Worm (Caenorhabditis elegans): ENCODE data around the gene ncx-1.

Gene ncx-1

DNA sequence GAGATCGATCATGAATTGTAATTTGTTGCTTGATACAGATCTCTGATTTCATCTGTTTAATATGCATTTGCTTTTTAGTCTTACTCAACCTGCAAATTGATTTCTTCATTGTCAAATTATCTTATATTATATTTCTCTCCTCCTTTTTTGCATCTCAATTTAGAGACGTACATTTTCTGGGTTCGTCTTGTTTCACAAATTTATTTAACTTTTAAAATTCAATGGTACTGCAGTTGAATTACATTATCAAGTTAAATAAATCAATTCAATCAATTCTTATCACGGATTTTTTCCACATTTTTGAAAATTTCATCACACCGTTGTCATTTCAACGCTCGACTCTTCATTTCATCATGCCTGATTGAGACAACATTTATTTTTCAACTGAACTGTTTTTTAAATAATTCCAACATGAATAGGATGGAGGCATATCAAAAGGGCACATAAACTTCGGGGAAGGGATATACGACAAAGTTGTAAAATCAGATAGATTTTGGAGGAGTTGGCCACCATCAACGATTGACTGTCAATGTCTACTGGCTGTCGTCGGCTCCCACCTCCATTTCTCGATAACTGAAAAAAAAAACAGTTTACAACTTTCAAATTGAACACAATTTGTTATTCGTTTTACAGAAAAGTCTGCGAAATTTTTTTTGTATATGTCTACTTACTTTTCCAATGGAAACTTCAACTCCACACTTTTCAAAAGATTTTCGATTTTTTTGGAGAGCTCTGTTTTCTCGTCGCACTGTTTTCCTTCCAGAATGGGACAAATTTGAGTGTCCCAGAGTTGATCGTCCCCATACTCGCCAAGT lies 42.0 kb upstream of the ncx-1 start (continued):
- TF ChIP-seq F10E7.11 (tag; optimal IDR thresholded peaks at IDR 0.05): no peak
- TF ChIP-seq lin-40 (tag; optimal IDR thresholded peaks at IDR 0.05): no peak
- TF ChIP-seq let-607 (tag; optimal IDR thresholded peaks at IDR 0.05): no peak
- no peak for TF ChIP-seq ztf-6 (GFP tag; IDR thresholded peaks at IDR 0.05)
- no peak for TF ChIP-seq ztf-3 (GFP tag; optimal IDR thresholded peaks at IDR 0.05)
- TF ChIP-seq athp-1 (tag; optimal IDR thresholded peaks at IDR 0.05): no peak
- TF ChIP-seq efl-1 (GFP tag; optimal IDR thresholded peaks at IDR 0.05): no peak
- TF ChIP-seq F57A8.1 (GFP tag; optimal IDR thresholded peaks at IDR 0.05): no peak
- TF ChIP-seq attf-6 (GFP tag; IDR thresholded peaks at IDR 0.05): no peak
- no peak for TF ChIP-seq sdz-38 (tag; optimal IDR thresholded peaks at IDR 0.05)
- TF ChIP-seq nhr-27 (tag; optimal IDR thresholded peaks at IDR 0.05): no peak
- TF ChIP-seq snpc-4 (GFP tag; optimal IDR thresholded peaks at IDR 0.05): no peak
- TF ChIP-seq snpc-4 (tag; optimal IDR thresholded peaks at IDR 0.05): peak in 1 of 4 experiments; percentile 34
- no peak for TF ChIP-seq ztf-26 (tag; optimal IDR thresholded peaks at IDR 0.05)
- no peak for TF ChIP-seq nhr-120 (GFP tag; IDR thresholded peaks at IDR 0.05)
- no peak for TF ChIP-seq T07F8.4 (tag; optimal IDR thresholded peaks at IDR 0.05)
- peak; percentile 16 for TF ChIP-seq nhr-80 (tag; optimal IDR thresholded peaks at IDR 0.05)
- TF ChIP-seq hsf-1 (GFP tag; IDR thresholded peaks at IDR 0.05): no peak
- TF ChIP-seq him-1 (tag; optimal IDR thresholded peaks at IDR 0.05): no peak
- no peak for TF ChIP-seq sptf-2 (GFP tag; optimal IDR thresholded peaks at IDR 0.05)
- no peak for TF ChIP-seq ceh-27 (GFP tag; optimal IDR thresholded peaks at IDR 0.05)
- TF ChIP-seq F37B4.10 (GFP tag; IDR thresholded peaks at IDR 0.05): no peak
- TF ChIP-seq ceh-91 (GFP tag; IDR thresholded peaks at IDR 0.05): no peak
- peak; percentile 44 for TF ChIP-seq madf-10 (tag; optimal IDR thresholded peaks at IDR 0.05)
- peak; percentile 68 for TF ChIP-seq B0336.3 (GFP tag; IDR thresholded peaks at IDR 0.05)
- no peak for TF ChIP-seq T26A5.8 (tag; optimal IDR thresholded peaks at IDR 0.05)
- TF ChIP-seq lin-35 (GFP tag; optimal IDR thresholded peaks at IDR 0.05): no peak
- no peak for TF ChIP-seq K12H6.12 (tag; optimal IDR thresholded peaks at IDR 0.05)
- peak; percentile 4; the same call in 1 of the 2 replicates for TF ChIP-seq pbrm-1 (GFP tag; IDR thresholded peaks at IDR 0.05)
- no peak for TF ChIP-seq lsy-27 (tag; optimal IDR thresholded peaks at IDR 0.05; ENCODE audit: borderline replicate concordance, insufficient read depth)
- TF ChIP-seq C17E4.6 (GFP tag; IDR thresholded peaks at IDR 0.05): no peak
- no peak for TF ChIP-seq tbp1 (GFP tag; optimal IDR thresholded peaks at IDR 0.05)
- TF ChIP-seq cebp-2 (GFP tag; IDR thresholded peaks at IDR 0.05): no peak
- TF ChIP-seq madf-6 (GFP tag; IDR thresholded peaks at IDR 0.05): no peak; the same call in 1 of the 2 replicates
- TF ChIP-seq akir-1 (GFP tag; optimal IDR thresholded peaks at IDR 0.05): no peak
- TF ChIP-seq ztf-28 (GFP tag; IDR thresholded peaks at IDR 0.05): no peak
- TF ChIP-seq sea-2 (GFP tag; IDR thresholded peaks at IDR 0.05): no peak
- TF ChIP-seq gei-17 (GFP tag; optimal IDR thresholded peaks at IDR 0.05): no peak
- TF ChIP-seq zfh-2 (GFP tag; conservative IDR thresholded peaks at IDR 0.05): no peak
- peak; percentile 46 for TF ChIP-seq pha-4 (tag; optimal IDR thresholded peaks at IDR 0.05)
- no peak for TF ChIP-seq F22D6.2 (tag; optimal IDR thresholded peaks at IDR 0.05)
- no peak for TF ChIP-seq dpff-1 (tag; optimal IDR thresholded peaks at IDR 0.05)
